Fruit fly (Drosophila melanogaster) whole organism, embryonic: ENCODE data around the gene Idgf3.

Experiments
- Antp ChIP-seq: fragments of 200-800 bp; sonication (Bioruptor generic); optimal IDR thresholded peaks from 3 replicates; lab custom pipeline; 2016; ENCODE audit warnings: missing biosample characterization, missing genetic modification characterization
- CG11085 ChIP-seq: fragments of 200-800 bp; sonication (Bioruptor generic); IDR thresholded peaks from 2 replicates; pipeline ENCODE4 v1.3.6; 2022; ENCODE audit warnings: missing biosample characterization, missing genetic modification characterization
- CG11504 ChIP-seq: fragments of 200-800 bp; sonication (Bioruptor generic); optimal IDR thresholded peaks from 3 replicates; lab custom pipeline; 2019; ENCODE audit warnings: missing biosample characterization, mild to moderate bottlenecking, missing genetic modification characterization, moderate library complexity
- CG12071 ChIP-seq: fragments of 200-800 bp; sonication (Bioruptor generic); optimal IDR thresholded peaks from 3 replicates; lab custom pipeline; 2018; ENCODE audit warnings: missing biosample characterization, mild to moderate bottlenecking, missing genetic modification characterization
- CG12236 ChIP-seq: fragments of 200-800 bp; sonication (Bioruptor generic); optimal IDR thresholded peaks from 2 replicates; lab custom pipeline; 2016; ENCODE audit warnings: missing biosample characterization, missing genetic modification characterization
- CG15479 ChIP-seq: fragments of 200-800 bp; sonication (Bioruptor generic); optimal IDR thresholded peaks from 3 replicates; lab custom pipeline; 2019; ENCODE audit warnings: missing biosample characterization, mild to moderate bottlenecking, missing genetic modification characterization, moderate library complexity
- CG1602 ChIP-seq: fragments of 200-800 bp; sonication (Bioruptor generic); optimal IDR thresholded peaks from 3 replicates; lab custom pipeline; 2016; ENCODE audit warnings: missing biosample characterization, missing genetic modification characterization
- CG17829 ChIP-seq: fragments of 200-800 bp; optimal IDR thresholded peaks from 2 replicates; lab custom pipeline; 2019; ENCODE audit warnings: missing biosample characterization, mild to moderate bottlenecking, missing genetic modification characterization, moderate library complexity
- CG18619 ChIP-seq: fragments of 200-800 bp; sonication (Bioruptor generic); optimal IDR thresholded peaks from 3 replicates; lab custom pipeline; 2017; ENCODE audit warnings: missing biosample characterization, mild to moderate bottlenecking, missing genetic modification characterization
- CG18764 ChIP-seq: fragments of 200-800 bp; sonication (Bioruptor generic); optimal IDR thresholded peaks from 3 replicates; lab custom pipeline; 2016; ENCODE audit warnings: missing biosample characterization, missing genetic modification characterization
- CG2889 ChIP-seq: fragments of 200-800 bp; sonication (Bioruptor generic); IDR thresholded peaks from 3 replicates; pipeline ENCODE4 v1.3.6; 2022; ENCODE audit warnings: missing biosample characterization, missing genetic modification characterization
- CG34376 ChIP-seq: fragments of 200-800 bp; sonication (Bioruptor generic); optimal IDR thresholded peaks from 2 replicates; lab custom pipeline; 2018; ENCODE audit warnings: missing biosample characterization, mild to moderate bottlenecking, missing genetic modification characterization
- CG4328 ChIP-seq: fragments of 200-800 bp; sonication (Bioruptor generic); optimal IDR thresholded peaks from 3 replicates; lab custom pipeline; 2017; ENCODE audit warnings: missing biosample characterization, missing genetic modification reagents, missing genetic modification characterization
- CG4854 ChIP-seq: fragments of 200-800 bp; sonication (Bioruptor generic); optimal IDR thresholded peaks from 2 replicates; lab custom pipeline; 2016; ENCODE audit warnings: missing biosample characterization, missing genetic modification characterization, inconsistent platforms
- CG6689 ChIP-seq: fragments of 200-800 bp; sonication (Bioruptor generic); IDR thresholded peaks from 2 replicates; pipeline ENCODE4 v1.3.6; 2022; ENCODE audit warnings: missing biosample characterization, missing genetic modification characterization
- CG8089 ChIP-seq: fragments of 200-800 bp; sonication (Bioruptor generic); optimal IDR thresholded peaks from 3 replicates; lab custom pipeline; 2016; ENCODE audit warnings: missing biosample characterization, missing genetic modification characterization
- CG8765 ChIP-seq: fragments of 200-800 bp; sonication (Bioruptor generic); IDR thresholded peaks from 2 replicates; pipeline ENCODE4 v1.3.6; 2022; ENCODE audit warnings: missing biosample characterization, missing genetic modification characterization
- Deaf1 ChIP-seq: fragments of 200-800 bp; optimal IDR thresholded peaks from 3 replicates; lab custom pipeline; 2019; ENCODE audit warnings: missing biosample characterization, mild to moderate bottlenecking, missing genetic modification characterization, moderate library complexity
- Dip2 ChIP-seq: fragments of 200-800 bp; sonication (Bioruptor generic); IDR thresholded peaks from 2 replicates; pipeline ENCODE4 v1.3.6; 2022; ENCODE audit warnings: missing biosample characterization, missing genetic modification characterization
- Drgx ChIP-seq: fragments of 200-800 bp; sonication (Bioruptor generic); IDR thresholded peaks from 2 replicates; pipeline ENCODE4 v1.3.6; 2022; ENCODE audit warnings: missing biosample characterization, missing genetic modification characterization
- Gug ChIP-seq: fragments of 200-800 bp; sonication (Bioruptor generic); IDR thresholded peaks from 4 replicates; pipeline ENCODE4 v1.3.6; 2022; ENCODE audit warnings: missing biosample characterization, missing genetic modification characterization
- H15 ChIP-seq: fragments of 200-800 bp; sonication (Bioruptor generic); IDR thresholded peaks from 3 replicates; pipeline ENCODE4 v1.3.6; 2022; ENCODE audit warnings: missing biosample characterization, missing genetic modification characterization
- HLH3B ChIP-seq: fragments of 200-800 bp; sonication (Bioruptor generic); IDR thresholded peaks from 2 replicates; pipeline ENCODE4 v1.3.6; 2022; ENCODE audit warnings: missing biosample characterization, missing genetic modification characterization
- HmgD ChIP-seq: fragments of 200-800 bp; sonication (Bioruptor generic); optimal IDR thresholded peaks from 3 replicates; lab custom pipeline; 2016; ENCODE audit warnings: missing biosample characterization, missing genetic modification characterization
- Jarid2 ChIP-seq: fragments of 200-800 bp; sonication (Bioruptor generic); optimal IDR thresholded peaks from 3 replicates; lab custom pipeline; 2017; ENCODE audit warnings: mild to moderate bottlenecking, missing biosample characterization, missing genetic modification reagents, missing genetic modification characterization
- Mad ChIP-seq: fragments of 200-800 bp; sonication (Bioruptor generic); optimal IDR thresholded peaks from 2 replicates; lab custom pipeline; 2016; ENCODE audit warnings: missing biosample characterization, missing genetic modification characterization
- Oaz ChIP-seq: fragments of 200-800 bp; sonication (Bioruptor generic); IDR thresholded peaks from 2 replicates; pipeline ENCODE4 v1.3.6; 2022; ENCODE audit warnings: missing biosample characterization, missing genetic modification characterization
- al ChIP-seq: fragments of 200-800 bp; sonication (Bioruptor generic); IDR thresholded peaks from 2 replicates; pipeline ENCODE4 v1.3.6; 2022; ENCODE audit warnings: missing biosample characterization, missing genetic modification characterization
- ap ChIP-seq: fragments of 200-800 bp; sonication (Bioruptor generic); IDR thresholded peaks from 2 replicates; pipeline ENCODE4 v1.3.6; 2022; ENCODE audit warnings: missing biosample characterization, missing genetic modification characterization
- chinmo ChIP-seq: fragments of 200-800 bp; sonication (Bioruptor generic); IDR thresholded peaks from 4 replicates; pipeline ENCODE4 v1.3.6; 2022; ENCODE audit warnings: missing biosample characterization, missing genetic modification characterization; ENCODE audit not compliant: partially characterized antibody
- crp ChIP-seq, 2 experiments: fragments of 200-800 bp; sonication (Bioruptor generic); optimal IDR thresholded peaks; 2 replicates in 1 of 2; 3 replicates in 1 of 2; lab custom pipeline; 2017; ENCODE audit warnings: missing biosample characterization in 2 of 2, missing genetic modification characterization in 2 of 2, mild to moderate bottlenecking in 1 of 2, moderate library complexity in 1 of 2
- danr ChIP-seq: fragments of 200-800 bp; sonication (Bioruptor generic); IDR thresholded peaks from 2 replicates; pipeline ENCODE4 v1.3.6; 2022; ENCODE audit warnings: missing biosample characterization, missing genetic modification characterization
- dysf ChIP-seq: fragments of 200-800 bp; sonication (Bioruptor generic); IDR thresholded peaks from 3 replicates; pipeline ENCODE4 v1.3.6; 2022; ENCODE audit warnings: missing biosample characterization, missing genetic modification characterization
- fd3F ChIP-seq: fragments of 200-800 bp; sonication (Bioruptor generic); optimal IDR thresholded peaks from 2 replicates; lab custom pipeline; 2018; ENCODE audit warnings: missing biosample characterization, mild to moderate bottlenecking, missing genetic modification characterization, moderate library complexity
- grn ChIP-seq: fragments of 200-800 bp; sonication (Bioruptor generic); optimal IDR thresholded peaks from 3 replicates; lab custom pipeline; 2017; ENCODE audit warnings: missing biosample characterization, missing genetic modification characterization
- klu ChIP-seq: fragments of 200-800 bp; sonication (Bioruptor generic); IDR thresholded peaks from 2 replicates; pipeline ENCODE4 v1.3.6; 2022; ENCODE audit warnings: missing biosample characterization, missing genetic modification characterization
- lilli ChIP-seq: fragments of 200-800 bp; sonication (Bioruptor generic); optimal IDR thresholded peaks from 3 replicates; lab custom pipeline; 2016; ENCODE audit warnings: missing biosample characterization, missing genetic modification characterization
- pho ChIP-seq: fragments of 200-800 bp; sonication (Bioruptor generic); optimal IDR thresholded peaks from 2 replicates; lab custom pipeline; 2016; ENCODE audit warnings: missing biosample characterization, missing genetic modification characterization
- phol ChIP-seq: fragments of 200-800 bp; sonication (Bioruptor generic); optimal IDR thresholded peaks from 3 replicates; lab custom pipeline; 2018; ENCODE audit warnings: missing biosample characterization, mild to moderate bottlenecking, missing genetic modification characterization, moderate library complexity
- pros ChIP-seq: fragments of 200-800 bp; sonication (Bioruptor generic); optimal IDR thresholded peaks from 3 replicates; lab custom pipeline; 2019; ENCODE audit warnings: missing biosample characterization, mild to moderate bottlenecking, missing genetic modification characterization, moderate library complexity
- run ChIP-seq: fragments of 200-800 bp; sonication (Bioruptor generic); optimal IDR thresholded peaks from 3 replicates; lab custom pipeline; 2018; ENCODE audit warnings: missing biosample characterization, mild to moderate bottlenecking, missing genetic modification characterization
- seq ChIP-seq: fragments of 200-800 bp; sonication (Bioruptor generic); IDR thresholded peaks from 2 replicates; pipeline ENCODE4 v1.3.6; 2022; ENCODE audit warnings: missing biosample characterization, missing genetic modification characterization
- so ChIP-seq: fragments of 200-800 bp; sonication (Bioruptor generic); IDR thresholded peaks from 3 replicates; pipeline ENCODE4 v1.3.6; 2022; ENCODE audit warnings: missing biosample characterization, missing genetic modification characterization
- stc ChIP-seq: fragments of 200-800 bp; sonication (Bioruptor generic); IDR thresholded peaks from 2 replicates; pipeline ENCODE4 v1.3.6; 2022; ENCODE audit warnings: missing biosample characterization, missing genetic modification characterization
- tap ChIP-seq: fragments of 200-800 bp; optimal IDR thresholded peaks from 3 replicates; lab custom pipeline; 2019; ENCODE audit warnings: missing biosample characterization, mild to moderate bottlenecking, missing genetic modification characterization, moderate library complexity
- toy ChIP-seq: fragments of 200-800 bp; sonication (Bioruptor generic); IDR thresholded peaks from 2 replicates; pipeline ENCODE4 v1.3.6; 2022; ENCODE audit warnings: missing biosample characterization, missing genetic modification characterization
- tup ChIP-seq: fragments of 200-800 bp; sonication (Bioruptor generic); optimal IDR thresholded peaks from 2 replicates; lab custom pipeline; 2016; ENCODE audit warnings: missing biosample characterization, mild to moderate bottlenecking, missing genetic modification characterization, moderate library complexity
- unc-4 ChIP-seq: fragments of 200-800 bp; sonication (Bioruptor generic); IDR thresholded peaks from 2 replicates; pipeline ENCODE4 v1.3.6; 2022; ENCODE audit warnings: missing biosample characterization, missing genetic modification characterization; ENCODE audit not compliant: partially characterized antibody
- vnd ChIP-seq: fragments of 200-800 bp; sonication (Bioruptor generic); IDR thresholded peaks from 3 replicates; pipeline ENCODE4 v1.3.6; 2022; ENCODE audit warnings: missing biosample characterization, missing genetic modification characterization; ENCODE audit not compliant: partially characterized antibody
- zf30C ChIP-seq: fragments of 200-800 bp; sonication (Bioruptor generic); optimal IDR thresholded peaks from 3 replicates; lab custom pipeline; 2018; ENCODE audit warnings: missing biosample characterization, mild to moderate bottlenecking, missing genetic modification characterization

Gene Idgf3

DNA sequence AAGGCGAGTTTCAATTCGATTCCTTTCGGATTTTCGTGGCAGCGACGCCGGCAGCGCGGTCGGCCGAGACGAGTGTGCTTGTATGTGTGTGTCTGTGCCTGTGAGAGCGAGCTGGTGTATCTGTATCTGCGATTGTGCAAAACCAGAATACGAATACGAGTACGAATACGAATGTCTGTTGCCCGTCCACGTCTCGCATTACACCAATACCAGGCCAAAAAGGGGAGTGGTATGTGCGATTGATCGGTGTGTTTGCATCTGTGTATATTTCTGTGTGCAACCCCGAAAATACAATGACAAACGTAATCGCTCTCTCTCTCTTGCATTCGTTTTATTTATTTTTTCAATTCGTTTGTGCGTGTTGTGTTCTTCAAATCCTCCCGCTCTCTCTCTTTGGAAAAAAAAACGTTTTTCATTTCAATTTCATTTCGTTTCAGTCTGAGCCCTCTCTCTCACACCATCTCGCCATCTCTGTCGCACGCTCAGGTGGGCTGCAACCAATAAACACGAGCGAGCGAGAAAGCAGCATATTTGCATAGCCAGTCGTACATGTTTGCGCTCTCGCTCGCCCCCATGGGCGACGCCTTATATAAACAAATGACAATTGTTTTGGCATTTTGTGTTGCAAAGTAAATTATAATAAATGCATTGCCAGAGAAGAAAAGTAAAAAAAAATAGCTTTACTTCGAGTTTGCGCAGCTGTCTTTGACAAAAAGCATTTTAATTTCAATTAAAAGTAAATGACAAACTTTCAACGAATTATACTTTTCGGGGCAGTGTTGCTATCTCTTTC, 35.5 kb downstream of the Idgf3 start (continued):
- TF ChIP-seq unc-4 = no peak
- peak; percentile 85 for TF ChIP-seq Jarid2 (GFP tag; lab: Kevin White, UChicago)
- TF ChIP-seq ap (GFP tag; lab: Robert Waterston, UW) = 0 out of 2 replicates have a peak, but pooled peaks have one; percentile 29
- TF ChIP-seq CG18764 (GFP tag; lab: Kevin White, UChicago) = peak; percentile 38
- TF ChIP-seq lilli (GFP tag; lab: Kevin White, UChicago) = no peak
- no peak for TF ChIP-seq CG8765 (GFP tag; lab: Robert Waterston, UW)
- TF ChIP-seq stc (GFP tag; lab: Robert Waterston, UW) = peak; percentile 63
- TF ChIP-seq CG15479 = peak; percentile 68
- no peak for TF ChIP-seq Dip2 (GFP tag; lab: Robert Waterston, UW)
- TF ChIP-seq seq (GFP tag; lab: Robert Waterston, UW) = peak; percentile 50; the same call in 1 of the 2 replicates
- no peak for TF ChIP-seq run (tag; lab: Kevin White, UChicago)
- 0 out of 2 replicates have a peak, but pooled peaks have one; percentile 11 for TF ChIP-seq al (GFP tag; lab: Robert Waterston, UW)
- TF ChIP-seq CG34376 (GFP tag; lab: Kevin White, UChicago) = no peak
- no peak for TF ChIP-seq vnd (GFP tag; lab: Robert Waterston, UW)
- no peak for TF ChIP-seq tap
- peak; percentile 38 for TF ChIP-seq CG8089 (GFP tag; lab: Kevin White, UChicago)
- no peak for TF ChIP-seq Oaz (GFP tag; lab: Robert Waterston, UW)
- TF ChIP-seq crp (GFP tag; optimal IDR thresholded peaks at IDR 0.05; lab: Kevin White, UChicago) = no peak
- no peak for TF ChIP-seq CG1602
- no peak for TF ChIP-seq fd3F (GFP tag; lab: Kevin White, UChicago)
- no peak for TF ChIP-seq so (GFP tag; lab: Robert Waterston, UW)
- peak; percentile 31 for TF ChIP-seq CG12071 (GFP tag; lab: Kevin White, UChicago)
- TF ChIP-seq CG11085 (GFP tag; lab: Robert Waterston, UW) = no peak
- TF ChIP-seq CG4328 (GFP tag; lab: Kevin White, UChicago) = peak; percentile 31
- TF ChIP-seq CG4854 (GFP tag; lab: Kevin White, UChicago) = peak; percentile 46
- TF ChIP-seq chinmo (GFP tag; lab: Robert Waterston, UW) = peak; percentile 69; the same call in 3 of the 4 replicates
- TF ChIP-seq tup (GFP tag; lab: Kevin White, UChicago) = no peak
- TF ChIP-seq dysf (GFP tag; lab: Robert Waterston, UW) = no peak
- no peak for TF ChIP-seq grn
- 0 out of 3 replicates have a peak, but pooled peaks have one; percentile 37 for TF ChIP-seq H15 (GFP tag; lab: Robert Waterston, UW)
- no peak for TF ChIP-seq pros (GFP tag; lab: Kevin White, UChicago)
- TF ChIP-seq CG6689 (GFP tag; lab: Robert Waterston, UW) = no peak; the same call in 1 of the 2 replicates
- TF ChIP-seq phol = no peak
- TF ChIP-seq HLH3B (GFP tag; lab: Robert Waterston, UW) = no peak
- no peak for TF ChIP-seq toy
- TF ChIP-seq CG2889 (GFP tag; lab: Robert Waterston, UW) = no peak
- TF ChIP-seq pho (GFP tag; lab: Kevin White, UChicago) = peak; percentile 21
- no peak for TF ChIP-seq Gug (GFP tag; lab: Robert Waterston, UW)
- TF ChIP-seq Deaf1 (tag; lab: Kevin White, UChicago) = peak; percentile 92
- TF ChIP-seq danr = no peak
- TF ChIP-seq Antp (GFP tag; lab: Kevin White, UChicago) = peak; percentile 19
- peak; percentile 5 for TF ChIP-seq Mad
- peak; percentile 12 for TF ChIP-seq CG18619 (GFP tag; lab: Kevin White, UChicago)
- TF ChIP-seq CG11504 (tag; lab: Kevin White, UChicago) = peak; percentile 25
- TF ChIP-seq Drgx (GFP tag; lab: Robert Waterston, UW) = no peak
- TF ChIP-seq klu (GFP tag; lab: Robert Waterston, UW) = 0 out of 2 replicates have a peak, but pooled peaks have one; percentile 16
- peak; percentile 42 for TF ChIP-seq CG12236 (GFP tag; lab: Kevin White, UChicago)
- TF ChIP-seq zf30C (GFP tag; lab: Kevin White, UChicago) = no peak
- peak; percentile 81 for TF ChIP-seq HmgD (GFP tag; lab: Kevin White, UChicago)
- TF ChIP-seq CG17829 = peak; percentile 44
